Worm (Caenorhabditis elegans): ENCODE data around the gene K08B12.1.

ce11 chrV:6278117-6279081 lies 19.2 kb downstream of the K08B12.1 start, which contains the start of gene fil-2:
- TF ChIP-seq him-1 (tag; optimal IDR thresholded peaks at IDR 0.05): no peak
- no peak for TF ChIP-seq W03F9.2 (tag; optimal IDR thresholded peaks at IDR 0.05)
- TF ChIP-seq dao-5 (tag; optimal IDR thresholded peaks at IDR 0.05): no peak

Measured in whole organism, L4/young adult.